Worm (Caenorhabditis elegans) whole organism, L4 larva: ENCODE data around the gene sumv-2.

Experiments used
- F37D6.2 ChIP-seq: sonication (generic microtip); optimal IDR thresholded peaks from 2 replicates; lab custom pipeline; 2016; ENCODE audit warnings: mild to moderate bottlenecking, missing genetic modification characterization, missing compliant biosample characterization
- F49E8.2 ChIP-seq: sonication (generic microtip); optimal IDR thresholded peaks from 2 replicates; lab custom pipeline; 2016; ENCODE audit warnings: missing compliant biosample characterization, mild to moderate bottlenecking, missing genetic modification characterization, borderline replicate concordance
- T26A8.4 ChIP-seq: fragments of 200-800 bp; sonication (Bioruptor generic); IDR thresholded peaks from 2 replicates; pipeline ENCODE4 v1.3.6; 2022; ENCODE audit warnings: missing genetic modification characterization, missing compliant biosample characterization
- Y105C5A.15 ChIP-seq: fragments of 200-800 bp; sonication (Bioruptor generic); IDR thresholded peaks from 2 replicates; pipeline ENCODE4 v1.3.6; 2022; ENCODE audit warnings: missing genetic modification characterization, missing compliant biosample characterization
- Y48G9A.11 ChIP-seq: fragments of 200-800 bp; sonication (Bioruptor generic); IDR thresholded peaks from 2 replicates; pipeline ENCODE4 v1.3.6; 2022; ENCODE audit warnings: missing genetic modification reagents, missing genetic modification characterization, missing compliant biosample characterization
- Y5F2A.4 ChIP-seq: fragments of 200-800 bp; sonication (Bioruptor generic); optimal IDR thresholded peaks from 2 replicates; lab custom pipeline; 2018; ENCODE audit warnings: mild to moderate bottlenecking, missing genetic modification characterization, missing compliant biosample characterization
- ZK337.2 ChIP-seq: fragments of 200-800 bp; sonication (Bioruptor generic); IDR thresholded peaks from 2 replicates; pipeline ENCODE4 v1.3.6; 2022; ENCODE audit warnings: missing genetic modification reagents, missing genetic modification characterization, missing compliant biosample characterization
- aly-2 ChIP-seq: sonication (generic microtip); optimal IDR thresholded peaks from 2 replicates; lab custom pipeline; 2018; ENCODE audit warnings: missing biosample characterization, missing genetic modification characterization
- ama-1 ChIP-seq: fragments of 150-350 bp; optimal IDR thresholded peaks from 2 replicates; lab custom pipeline; 2014; ENCODE audit warnings: inconsistent platforms, mixed read lengths
- attf-4 ChIP-seq: sonication (generic microtip); optimal IDR thresholded peaks from 3 replicates; lab custom pipeline; 2017; ENCODE audit warnings: missing biosample characterization, missing genetic modification characterization
- ceh-32 ChIP-seq: sonication (generic microtip); optimal IDR thresholded peaks from 2 replicates; lab custom pipeline; 2016; ENCODE audit warnings: mild to moderate bottlenecking, missing genetic modification characterization, missing compliant biosample characterization; ENCODE audit not compliant: poor library complexity
- cey-2 ChIP-seq: sonication (generic microtip); optimal IDR thresholded peaks from 3 replicates; lab custom pipeline; 2017; ENCODE audit warnings: missing genetic modification characterization, mild to moderate bottlenecking, missing compliant biosample characterization, antibody characterized with exemption, borderline replicate concordance; ENCODE audit not compliant: insufficient read depth
- daf-16 ChIP-seq, 3 experiments: sonication (generic microtip); optimal IDR thresholded peaks; 2 replicates each; lab custom pipeline; 2016 to 2017; ENCODE audit warnings: missing genetic modification characterization in 3 of 3, missing genetic modification reagents in 3 of 3, mild to moderate bottlenecking in 2 of 3, missing compliant biosample characterization in 2 of 3, missing biosample characterization in 1 of 3, moderate library complexity in 1 of 3
- daf-8 ChIP-seq: fragments of 200-800 bp; sonication (Bioruptor generic); IDR thresholded peaks from 2 replicates; pipeline ENCODE4 v1.3.6; 2022; ENCODE audit warnings: missing genetic modification characterization, missing compliant biosample characterization
- dmd-9 ChIP-seq: fragments of 200-800 bp; sonication (Bioruptor generic); IDR thresholded peaks from 2 replicates; pipeline ENCODE4 v1.3.6; 2022; ENCODE audit warnings: missing genetic modification reagents, missing genetic modification characterization, missing compliant biosample characterization
- duxl-1 ChIP-seq: sonication (generic microtip); optimal IDR thresholded peaks from 2 replicates; lab custom pipeline; 2016; ENCODE audit warnings: mild to moderate bottlenecking, missing genetic modification characterization, moderate library complexity, missing compliant biosample characterization; ENCODE audit not compliant: poor library complexity
- dve-1 ChIP-seq: sonication (generic microtip); optimal IDR thresholded peaks from 2 replicates; lab custom pipeline; 2017; ENCODE audit warnings: antibody characterized with exemption, mild to moderate bottlenecking, missing genetic modification characterization, missing compliant biosample characterization; ENCODE audit not compliant: insufficient read depth
- egl-27 ChIP-seq: sonication (generic microtip); optimal IDR thresholded peaks from 3 replicates; lab custom pipeline; 2017; ENCODE audit warnings: missing biosample characterization, missing genetic modification reagents, missing genetic modification characterization
- fkh-10 ChIP-seq: fragments of 150-350 bp; optimal IDR thresholded peaks from 2 replicates; lab custom pipeline; 2014; ENCODE audit warnings: missing biosample characterization, missing genetic modification reagents, missing genetic modification characterization
- hif-1 ChIP-seq, 2 experiments: sonication (generic microtip); optimal IDR thresholded peaks; 2 replicates each; lab custom pipeline; 2016 to 2017; ENCODE audit warnings: missing compliant biosample characterization in 2 of 2, missing genetic modification characterization in 2 of 2, missing genetic modification reagents in 2 of 2, missing genotype in 2 of 2, mild to moderate bottlenecking in 1 of 2
- lin-1 ChIP-seq: fragments of 200-800 bp; sonication (Bioruptor generic); IDR thresholded peaks from 2 replicates; pipeline ENCODE4 v1.3.6; 2022; ENCODE audit warnings: missing genetic modification reagents, missing genetic modification characterization, missing compliant biosample characterization
- lin-29 ChIP-seq: fragments of 200-800 bp; sonication (Bioruptor generic); IDR thresholded peaks from 2 replicates; pipeline ENCODE4 v1.3.6; 2022; ENCODE audit warnings: missing genetic modification reagents, missing genetic modification characterization, missing compliant biosample characterization
- lin-38 ChIP-seq: fragments of 200-800 bp; sonication (Bioruptor generic); IDR thresholded peaks from 2 replicates; pipeline ENCODE4 v1.3.6; 2022; ENCODE audit warnings: missing genetic modification reagents, missing genetic modification characterization, missing compliant biosample characterization
- madf-9 ChIP-seq: fragments of 200-800 bp; sonication (Bioruptor generic); conservative IDR thresholded peaks from 2 replicates; pipeline ENCODE4 v1.3.6; 2022; ENCODE audit warnings: missing genetic modification reagents, missing genetic modification characterization, missing compliant biosample characterization
- mdl-1 ChIP-seq, 2 experiments: fragments of 150-350 bp in 1 of 2; sonication (generic microtip) in 1 of 2; optimal IDR thresholded peaks; 2 replicates each; lab custom pipeline; 2014 to 2017; ENCODE audit warnings: missing biosample characterization in 2 of 2, missing genetic modification characterization in 2 of 2
- mdt-29 ChIP-seq: fragments of 200-800 bp; sonication (Bioruptor generic); IDR thresholded peaks from 2 replicates; pipeline ENCODE4 v1.3.6; 2022; ENCODE audit warnings: missing genetic modification reagents, missing genetic modification characterization, missing compliant biosample characterization
- mes-2 ChIP-seq: sonication (generic microtip); optimal IDR thresholded peaks from 2 replicates; lab custom pipeline; 2016; ENCODE audit warnings: missing genotype, mild to moderate bottlenecking, missing genetic modification characterization, missing compliant biosample characterization; ENCODE audit not compliant: poor library complexity, severe bottlenecking
- mxl-2 ChIP-seq: fragments of 200-800 bp; sonication (Bioruptor generic); conservative IDR thresholded peaks from 2 replicates; pipeline ENCODE4 v1.3.6; 2022; ENCODE audit warnings: missing genetic modification reagents, missing genetic modification characterization, missing compliant biosample characterization
- nhr-10 ChIP-seq: fragments of 150-350 bp; optimal IDR thresholded peaks from 2 replicates; lab custom pipeline; 2014; ENCODE audit warnings: missing biosample characterization, missing genetic modification characterization
- nhr-11 ChIP-seq: fragments of 150-350 bp; optimal IDR thresholded peaks from 2 replicates; lab custom pipeline; 2014; ENCODE audit warnings: missing biosample characterization, missing genetic modification characterization
- nhr-111 ChIP-seq: fragments of 200-800 bp; sonication (Bioruptor generic); optimal IDR thresholded peaks from 2 replicates; lab custom pipeline; 2018; ENCODE audit warnings: mild to moderate bottlenecking, missing genetic modification characterization, missing compliant biosample characterization
- nhr-25 ChIP-seq: sonication (generic microtip); optimal IDR thresholded peaks from 2 replicates; lab custom pipeline; 2017; ENCODE audit warnings: missing genetic modification characterization, mild to moderate bottlenecking, missing compliant biosample characterization, antibody characterized with exemption, moderate library complexity, borderline replicate concordance; ENCODE audit not compliant: insufficient read depth
- nhr-41 ChIP-seq: fragments of 200-800 bp; sonication (Bioruptor generic); IDR thresholded peaks from 2 replicates; pipeline ENCODE4 v1.3.6; 2022; ENCODE audit warnings: missing genetic modification reagents, missing genetic modification characterization, missing compliant biosample characterization
- nhr-77 ChIP-seq: fragments of 150-350 bp; optimal IDR thresholded peaks from 2 replicates; lab custom pipeline; 2014; ENCODE audit warnings: missing biosample characterization, missing genetic modification characterization
- pha-4 ChIP-seq, 2 experiments: fragments of 150-350 bp in 1 of 2; fragments of 200-800 bp in 1 of 2; sonication (Bioruptor generic) in 1 of 2; IDR thresholded peaks in 1 of 2; optimal IDR thresholded peaks in 1 of 2; 2 replicates each; pipeline versions ENCODE4 v1.3.6 to Lab custom; 2014 to 2022; ENCODE audit warnings: missing genetic modification characterization in 2 of 2, missing genetic modification reagents in 2 of 2, missing biosample characterization in 1 of 2, missing compliant biosample characterization in 1 of 2
- pqm-1 ChIP-seq: sonication (generic microtip); optimal IDR thresholded peaks from 2 replicates; lab custom pipeline; 2017; ENCODE audit warnings: missing biosample characterization, missing genetic modification characterization
- rbr-2 ChIP-seq: sonication (generic microtip); optimal IDR thresholded peaks from 2 replicates; lab custom pipeline; 2016; ENCODE audit warnings: missing genotype, missing genetic modification characterization, missing compliant biosample characterization
- saeg-2 ChIP-seq: fragments of 200-800 bp; sonication (Bioruptor generic); IDR thresholded peaks from 2 replicates; pipeline ENCODE4 v1.3.6; 2022; ENCODE audit warnings: missing genetic modification reagents, missing genetic modification characterization, missing compliant biosample characterization
- set-16 ChIP-seq: fragments of 200-800 bp; sonication (Bioruptor generic); IDR thresholded peaks from 2 replicates; pipeline ENCODE4 v1.3.6; 2022; ENCODE audit warnings: missing genetic modification reagents, missing genetic modification characterization, missing compliant biosample characterization
- snpc-1.2 ChIP-seq: fragments of 200-800 bp; sonication (Bioruptor generic); IDR thresholded peaks from 2 replicates; pipeline ENCODE4 v1.3.6; 2022; ENCODE audit warnings: missing genetic modification reagents, missing genetic modification characterization, missing compliant biosample characterization
- spr-1 ChIP-seq: sonication (generic microtip); optimal IDR thresholded peaks from 2 replicates; lab custom pipeline; 2016; ENCODE audit warnings: mild to moderate bottlenecking, missing genetic modification characterization, missing compliant biosample characterization
- unc-130 ChIP-seq: sonication (generic microtip); optimal IDR thresholded peaks from 2 replicates; lab custom pipeline; 2016; ENCODE audit warnings: missing genetic modification reagents, missing genetic modification characterization, missing compliant biosample characterization
- unc-62 ChIP-seq, 3 experiments: fragments of 150-350 bp in 1 of 3; sonication (generic microtip); optimal IDR thresholded peaks in 2 of 3; peaks in 1 of 3; 1 replicate in 1 of 3; 2 replicates in 2 of 3; lab custom pipeline; 2014 to 2017; ENCODE audit warnings: missing biosample characterization in 3 of 3, missing genetic modification characterization in 3 of 3, missing genetic modification reagents in 3 of 3, missing genotype in 1 of 3
- vab-7 ChIP-seq: fragments of 200-800 bp; sonication (Bioruptor generic); IDR thresholded peaks from 2 replicates; pipeline ENCODE4 v1.3.6; 2022; ENCODE audit warnings: missing genetic modification reagents, missing genetic modification characterization, missing compliant biosample characterization
- zag-1 ChIP-seq: fragments of 150-350 bp; optimal IDR thresholded peaks from 2 replicates; lab custom pipeline; 2014; ENCODE audit warnings: missing biosample characterization, missing genetic modification characterization
- zfp-2 ChIP-seq: sonication (generic microtip); optimal IDR thresholded peaks from 2 replicates; lab custom pipeline; 2016; ENCODE audit warnings: mild to moderate bottlenecking, missing genetic modification characterization, missing compliant biosample characterization
- zfp-3 ChIP-seq: fragments of 200-800 bp; sonication (Bioruptor generic); conservative IDR thresholded peaks from 2 replicates; pipeline ENCODE4 v1.3.6; 2022; ENCODE audit warnings: missing genetic modification reagents, missing genetic modification characterization, missing compliant biosample characterization
- zip-2 ChIP-seq: fragments of 150-350 bp; optimal IDR thresholded peaks from 2 replicates; lab custom pipeline; 2014; ENCODE audit warnings: missing biosample characterization, missing genetic modification characterization
- ztf-7 ChIP-seq: fragments of 150-350 bp; optimal IDR thresholded peaks from 2 replicates; lab custom pipeline; 2014; ENCODE audit warnings: missing biosample characterization, missing genetic modification characterization

sumv-2 gene

ce11 chrV:4628517-4628930, 11.2 kb downstream of the sumv-2 start, which contains the start of gene pmt-2 (continued):
- TF ChIP-seq Y105C5A.15 (GFP tag; lab: Robert Waterston, UW): no peak
- TF ChIP-seq mdl-1 (tag; optimal IDR thresholded peaks at IDR 0.05; lab: Kevin White, UChicago): peak in 1 of 2 experiments; percentile 23
- TF ChIP-seq saeg-2 (GFP tag; lab: Robert Waterston, UW): no peak
- no peak for TF ChIP-seq mdt-29 (GFP tag; lab: Robert Waterston, UW)
- no peak for TF ChIP-seq nhr-41 (GFP tag; lab: Robert Waterston, UW)
- TF ChIP-seq set-16 (GFP tag; lab: Robert Waterston, UW): no peak
- no peak for TF ChIP-seq snpc-1.2 (GFP tag; lab: Robert Waterston, UW)
- TF ChIP-seq daf-16 (GFP tag; optimal IDR thresholded peaks at IDR 0.05; lab: Kevin White, UChicago): no peak
- peak; percentile 16 for TF ChIP-seq daf-16 (tag; optimal IDR thresholded peaks at IDR 0.05; lab: Kevin White, UChicago)
- TF ChIP-seq duxl-1 (tag; lab: Kevin White, UChicago): no peak
- peak; percentile 16 for TF ChIP-seq dve-1 (tag; lab: Kevin White, UChicago)
- no peak for TF ChIP-seq spr-1
- TF ChIP-seq ceh-32 (tag; lab: Kevin White, UChicago): no peak
- TF ChIP-seq madf-9 (GFP tag; lab: Robert Waterston, UW): no peak
- no peak for TF ChIP-seq pha-4 (GFP tag; IDR thresholded peaks at IDR 0.05; lab: Robert Waterston, UW)
- no peak for TF ChIP-seq pha-4 (tag; optimal IDR thresholded peaks at IDR 0.05; lab: Kevin White, UChicago)
- TF ChIP-seq zfp-2 (tag; lab: Kevin White, UChicago): no peak
- peak in 1 of 2 experiments; percentile 78 for TF ChIP-seq unc-62 (GFP tag; optimal IDR thresholded peaks at IDR 0.05 in 1 of 2; lab: Kevin White, UChicago)
- no peak for TF ChIP-seq unc-62 (tag; optimal IDR thresholded peaks at IDR 0.05; lab: Kevin White, UChicago)
- TF ChIP-seq lin-29 (GFP tag; lab: Robert Waterston, UW): no peak
- TF ChIP-seq Y5F2A.4 (GFP tag; lab: Kevin White, UChicago): no peak
- TF ChIP-seq aly-2 (tag; lab: Kevin White, UChicago): no peak
- no peak for TF ChIP-seq nhr-77 (tag; lab: Kevin White, UChicago)
- TF ChIP-seq zag-1 (tag; lab: Kevin White, UChicago): no peak
- no peak for TF ChIP-seq fkh-10
- no peak for TF ChIP-seq nhr-111 (GFP tag; lab: Kevin White, UChicago)
- TF ChIP-seq T26A8.4 (GFP tag; lab: Robert Waterston, UW): peak; percentile 51; the same call in 1 of the 2 replicates
- TF ChIP-seq ztf-7 (tag; lab: Kevin White, UChicago): no peak
- no peak for TF ChIP-seq mxl-2 (GFP tag; lab: Robert Waterston, UW)
- peak; percentile 15 for TF ChIP-seq mes-2 (tag; lab: Kevin White, UChicago)
- no peak for TF ChIP-seq daf-8 (GFP tag; lab: Robert Waterston, UW)
- TF ChIP-seq cey-2 (tag; lab: Kevin White, UChicago): no peak
- no peak for TF ChIP-seq rbr-2 (tag; lab: Kevin White, UChicago)
- peak; percentile 7; the same call in 1 of the 2 replicates for TF ChIP-seq lin-38 (GFP tag; lab: Robert Waterston, UW)
- no peak for TF ChIP-seq attf-4 (tag; lab: Kevin White, UChicago)
- no peak for TF ChIP-seq dmd-9 (GFP tag; lab: Robert Waterston, UW)
- TF ChIP-seq pqm-1 (tag; lab: Kevin White, UChicago): peak; percentile 19
- TF ChIP-seq nhr-11 (tag; lab: Kevin White, UChicago): no peak
- TF ChIP-seq hif-1 (tag; optimal IDR thresholded peaks at IDR 0.05; lab: Kevin White, UChicago): no peak
- no peak for TF ChIP-seq zip-2 (tag; lab: Kevin White, UChicago)
- no peak for TF ChIP-seq egl-27 (tag; lab: Kevin White, UChicago)
- no peak for TF ChIP-seq nhr-25 (tag; lab: Kevin White, UChicago)
- TF ChIP-seq nhr-10 (tag; lab: Kevin White, UChicago): no peak
- no peak for TF ChIP-seq unc-130 (GFP tag; lab: Kevin White, UChicago)
- no peak for TF ChIP-seq lin-1 (GFP tag; lab: Robert Waterston, UW)
- TF ChIP-seq F49E8.2 (tag; lab: Kevin White, UChicago): no peak
- no peak for TF ChIP-seq Y48G9A.11 (GFP tag; lab: Robert Waterston, UW)
- no peak for TF ChIP-seq F37D6.2 (tag; lab: Kevin White, UChicago)
- TF ChIP-seq zfp-3 (GFP tag; lab: Robert Waterston, UW): no peak
- no peak for TF ChIP-seq ZK337.2
- peak; percentile 19 for TF ChIP-seq ama-1 (lab: Kevin White, UChicago)
- no peak for TF ChIP-seq vab-7 (GFP tag; lab: Robert Waterston, UW)
